Worm (Caenorhabditis elegans) whole organism, mixed stage, embryonic: ENCODE measurements around the gene T16G12.12.

Source experiments
- M03D4.4 ChIP-seq: sonication (generic microtip); optimal IDR thresholded peaks from 2 replicates; lab custom pipeline; 2017; ENCODE audit warnings: mild to moderate bottlenecking, missing genetic modification characterization, missing compliant biosample characterization
- blmp-1 ChIP-seq: fragments of 150-350 bp; optimal IDR thresholded peaks from 2 replicates; lab custom pipeline; 2014; ENCODE audit warnings: missing biosample characterization, missing genetic modification characterization
- ceh-39 ChIP-seq: fragments of 150-350 bp; optimal IDR thresholded peaks from 2 replicates; lab custom pipeline; 2014; ENCODE audit warnings: missing biosample characterization, missing genetic modification characterization
- ceh-43 ChIP-seq: fragments of 200-800 bp; sonication (Bioruptor generic); optimal IDR thresholded peaks from 2 replicates; lab custom pipeline; 2018; ENCODE audit warnings: mild to moderate bottlenecking, missing genetic modification characterization, moderate library complexity, missing compliant biosample characterization
- ceh-83 ChIP-seq: fragments of 200-800 bp; sonication (Bioruptor generic); optimal IDR thresholded peaks from 2 replicates; lab custom pipeline; 2018; ENCODE audit warnings: mild to moderate bottlenecking, missing genetic modification characterization, missing compliant biosample characterization
- ces-1 ChIP-seq: fragments of 150-350 bp; optimal IDR thresholded peaks from 2 replicates; lab custom pipeline; 2014; ENCODE audit warnings: missing biosample characterization, missing genetic modification reagents, missing genetic modification characterization
- cnd-1 ChIP-seq: fragments of 200-800 bp; sonication (Bioruptor generic); optimal IDR thresholded peaks from 2 replicates; lab custom pipeline; 2018; ENCODE audit warnings: mild to moderate bottlenecking, missing genetic modification characterization, missing compliant biosample characterization
- drap-1 ChIP-seq: fragments of 200-800 bp; sonication (Bioruptor generic); optimal IDR thresholded peaks from 3 replicates; lab custom pipeline; 2018; ENCODE audit warnings: mild to moderate bottlenecking, missing genetic modification characterization, missing compliant biosample characterization
- elt-3 ChIP-seq: fragments of 150-350 bp; optimal IDR thresholded peaks from 2 replicates; lab custom pipeline; 2014; ENCODE audit warnings: missing biosample characterization, missing genetic modification characterization
- flh-1 ChIP-seq: fragments of 200-800 bp; sonication (Bioruptor generic); optimal IDR thresholded peaks from 2 replicates; lab custom pipeline; 2018; ENCODE audit warnings: mild to moderate bottlenecking, missing genetic modification characterization, moderate library complexity, missing compliant biosample characterization
- ham-2 ChIP-seq: fragments of 200-800 bp; sonication (Bioruptor generic); optimal IDR thresholded peaks from 2 replicates; lab custom pipeline; 2018; ENCODE audit warnings: mild to moderate bottlenecking, missing genetic modification characterization, missing compliant biosample characterization
- hlh-1 ChIP-seq: fragments of 150-350 bp; optimal IDR thresholded peaks from 2 replicates; lab custom pipeline; 2014; ENCODE audit warnings: missing biosample characterization, missing genetic modification reagents, missing genetic modification characterization
- lin-13 ChIP-seq: fragments of 150-350 bp; optimal IDR thresholded peaks from 2 replicates; lab custom pipeline; 2014; ENCODE audit warnings: missing biosample characterization, missing genetic modification characterization
- lin-32 ChIP-seq: fragments of 200-800 bp; sonication (Bioruptor generic); optimal IDR thresholded peaks from 2 replicates; lab custom pipeline; 2018; ENCODE audit warnings: mild to moderate bottlenecking, missing genetic modification characterization, missing compliant biosample characterization
- mab-5 ChIP-seq: fragments of 150-350 bp; optimal IDR thresholded peaks from 2 replicates; lab custom pipeline; 2014; ENCODE audit warnings: missing biosample characterization, missing genetic modification characterization
- mep-1 ChIP-seq: fragments of 150-350 bp; optimal IDR thresholded peaks from 2 replicates; lab custom pipeline; 2017; ENCODE audit warnings: missing biosample characterization, missing genetic modification reagents, missing genetic modification characterization, inconsistent platforms
- mls-2 ChIP-seq: sonication (generic microtip); optimal IDR thresholded peaks from 2 replicates; lab custom pipeline; 2016; ENCODE audit warnings: mild to moderate bottlenecking, missing genetic modification characterization, moderate library complexity, missing compliant biosample characterization
- nhr-12 ChIP-seq: fragments of 150-350 bp; optimal IDR thresholded peaks from 2 replicates; lab custom pipeline; 2014; ENCODE audit warnings: missing biosample characterization, missing genetic modification characterization
- nhr-2 ChIP-seq: fragments of 150-350 bp; optimal IDR thresholded peaks from 2 replicates; lab custom pipeline; 2014; ENCODE audit warnings: missing biosample characterization, missing genetic modification characterization
- nhr-237 ChIP-seq: fragments of 150-350 bp; optimal IDR thresholded peaks from 2 replicates; lab custom pipeline; 2014; ENCODE audit warnings: missing biosample characterization, missing genetic modification characterization
- nhr-28 ChIP-seq: fragments of 150-350 bp; optimal IDR thresholded peaks from 2 replicates; lab custom pipeline; 2014; ENCODE audit warnings: missing biosample characterization, missing genetic modification characterization
- nhr-76 ChIP-seq: sonication (generic microtip); optimal IDR thresholded peaks from 2 replicates; lab custom pipeline; 2017; ENCODE audit warnings: missing biosample characterization, missing genetic modification characterization
- pha-4 ChIP-seq: fragments of 150-350 bp; optimal IDR thresholded peaks from 2 replicates; lab custom pipeline; 2018; ENCODE audit warnings: missing biosample characterization, missing genetic modification reagents, missing genetic modification characterization
- snpc-4 ChIP-seq: fragments of 150-350 bp; optimal IDR thresholded peaks from 2 replicates; lab custom pipeline; 2014; ENCODE audit warnings: missing biosample characterization, missing genetic modification characterization
- sptf-1 ChIP-seq: sonication (generic microtip); optimal IDR thresholded peaks from 2 replicates; lab custom pipeline; 2017; ENCODE audit warnings: mild to moderate bottlenecking, missing genetic modification characterization, moderate library complexity, missing compliant biosample characterization
- tbx-8 ChIP-seq: fragments of 200-800 bp; sonication (Bioruptor generic); optimal IDR thresholded peaks from 2 replicates; lab custom pipeline; 2018; ENCODE audit warnings: mild to moderate bottlenecking, missing genetic modification characterization, moderate library complexity, missing compliant biosample characterization
- unc-39 ChIP-seq: fragments of 150-350 bp; optimal IDR thresholded peaks from 2 replicates; lab custom pipeline; 2014; ENCODE audit warnings: missing biosample characterization, missing genetic modification characterization
- unc-62 ChIP-seq: fragments of 150-350 bp; optimal IDR thresholded peaks from 2 replicates; lab custom pipeline; 2014; ENCODE audit warnings: missing biosample characterization, missing genetic modification reagents, missing genetic modification characterization
- zip-8 ChIP-seq: fragments of 150-350 bp; optimal IDR thresholded peaks from 2 replicates; lab custom pipeline; 2014; ENCODE audit warnings: missing biosample characterization, missing genetic modification characterization
- ztf-11 ChIP-seq: fragments of 150-350 bp; optimal IDR thresholded peaks from 2 replicates; lab custom pipeline; 2014; ENCODE audit warnings: missing biosample characterization, missing genetic modification characterization

The T16G12.12 gene

ce11 chrIII:10060573-10060972 is 7.2 kb downstream of the T16G12.12 start, which contains the start of gene T16G12.13:
Gene T16G12.13, plus strand, starts transcription at chrIII:10060865.
- TF ChIP-seq ham-2 (GFP tag; lab: Kevin White, UChicago) (no peak), ztf-11 (tag; lab: Kevin White, UChicago) (no peak), unc-62 (GFP tag; lab: Kevin White, UChicago) (no peak), mls-2 (tag; lab: Kevin White, UChicago) (no peak), flh-1 (GFP tag; lab: Kevin White, UChicago) (no peak)

- TF ChIP-seq mep-1 (tag; lab: Kevin White, UChicago) (no peak), sptf-1 (tag; lab: Kevin White, UChicago) (peak; percentile 5), hlh-1 (tag; lab: Kevin White, UChicago) (no peak), nhr-28 (tag; lab: Kevin White, UChicago) (no peak), unc-39 (no peak), ztf-11 (tag; lab: Kevin White, UChicago) (no peak), ceh-39 (tag; lab: Kevin White, UChicago) (no peak), lin-13 (tag; lab: Kevin White, UChicago) (no peak), nhr-12 (tag; lab: Kevin White, UChicago) (no peak), cnd-1 (tag; lab: Kevin White, UChicago) (peak; percentile 4), ceh-43 (GFP tag; lab: Kevin White, UChicago) (no peak), lin-32 (GFP tag; lab: Kevin White, UChicago) (no peak), nhr-2 (tag; lab: Kevin White, UChicago) (no peak), tbx-8 (GFP tag; lab: Kevin White, UChicago) (no peak), nhr-76 (tag; lab: Kevin White, UChicago) (no peak), mls-2 (tag; lab: Kevin White, UChicago) (no peak)
- TF ChIP-seq, all 35 proteins: peak for 2
Measured at ce11 chrIII:10064140-10064539, 10.7 kb downstream of the T16G12.12 start, which contains the start of gene ekl-6. Gene ekl-6, plus strand, starts transcription at chrIII:10064404.

DNA sequence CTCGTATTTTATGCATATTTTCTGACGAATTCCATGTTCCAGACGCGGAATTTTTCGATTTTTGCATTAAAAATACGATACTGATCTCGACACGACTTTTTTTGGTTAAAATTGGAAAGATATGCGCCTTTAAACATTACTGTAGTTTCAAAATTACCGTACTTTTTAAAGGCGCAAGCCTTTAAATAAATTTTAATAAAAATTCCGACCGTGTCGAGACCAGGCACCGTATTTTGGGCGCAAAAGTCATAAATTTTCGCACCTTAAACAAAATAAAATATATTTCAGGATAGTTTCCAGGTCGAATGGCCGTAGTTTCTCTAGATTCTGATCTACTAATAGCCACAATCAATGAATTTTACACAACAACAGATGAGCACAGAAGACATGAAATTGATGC is 15.9 kb downstream of the T16G12.12 start, which contains the start of gene T16G12.6:
Gene T16G12.6, plus strand, starts transcription at position 301 of the 400 bp plus-strand sequence.
- no peak for TF ChIP-seq nhr-28 (tag; lab: Kevin White, UChicago)
- TF ChIP-seq drap-1 (GFP tag; lab: Kevin White, UChicago): no peak
- no peak for TF ChIP-seq zip-8 (tag; lab: Kevin White, UChicago)
- no peak for TF ChIP-seq lin-13 (tag; lab: Kevin White, UChicago)
- TF ChIP-seq tbx-8 (GFP tag; lab: Kevin White, UChicago): no peak
- no peak for TF ChIP-seq M03D4.4 (tag; lab: Kevin White, UChicago)
- TF ChIP-seq blmp-1 (tag; lab: Kevin White, UChicago): no peak
- no peak for TF ChIP-seq snpc-4 (tag; lab: Kevin White, UChicago)
- no peak for TF ChIP-seq unc-39
- TF ChIP-seq ztf-11 (tag; lab: Kevin White, UChicago): no peak
- no peak for TF ChIP-seq ces-1
- TF ChIP-seq mab-5 (tag; lab: Kevin White, UChicago): no peak
- TF ChIP-seq pha-4: no peak
- TF ChIP-seq ceh-83 (GFP tag; lab: Kevin White, UChicago): no peak
- TF ChIP-seq mls-2 (tag; lab: Kevin White, UChicago): no peak
- TF ChIP-seq nhr-237 (tag; lab: Kevin White, UChicago): no peak
- TF ChIP-seq flh-1 (GFP tag; lab: Kevin White, UChicago): no peak
- TF ChIP-seq elt-3 (tag; lab: Kevin White, UChicago): no peak
- TF ChIP-seq mep-1 (tag; lab: Kevin White, UChicago): no peak
- no peak for TF ChIP-seq lin-32 (GFP tag; lab: Kevin White, UChicago)
- TF ChIP-seq, all 35 proteins: peak for 0

- TF ChIP-seq lin-32 (GFP tag; lab: Kevin White, UChicago) (no peak), ztf-11 (tag; lab: Kevin White, UChicago) (no peak), tbx-8 (GFP tag; lab: Kevin White, UChicago) (no peak), ceh-83 (GFP tag; lab: Kevin White, UChicago) (no peak), drap-1 (GFP tag; lab: Kevin White, UChicago) (no peak), M03D4.4 (tag; lab: Kevin White, UChicago) (no peak), ham-2 (GFP tag; lab: Kevin White, UChicago) (no peak), hlh-1 (tag; lab: Kevin White, UChicago) (no peak), blmp-1 (tag; lab: Kevin White, UChicago) (no peak), elt-3 (tag; lab: Kevin White, UChicago) (no peak), unc-39 (no peak), ces-1 (no peak), ceh-43 (GFP tag; lab: Kevin White, UChicago) (no peak), cnd-1 (tag; lab: Kevin White, UChicago) (no peak), lin-13 (tag; lab: Kevin White, UChicago) (no peak), mep-1 (tag; lab: Kevin White, UChicago) (no peak), nhr-76 (tag; lab: Kevin White, UChicago) (no peak)
Measured at ce11 chrIII:10076042-10076441, 22.6 kb downstream of the T16G12.12 start.
